Worm (Caenorhabditis elegans) whole organism, early embryonic: ENCODE measurements around the gene K07E1.1.

ENCODE experiments used
- B0310.2 ChIP-seq: sonication (generic microtip); optimal IDR thresholded peaks from 2 replicates; lab custom pipeline; 2016; ENCODE audit warnings: mild to moderate bottlenecking, missing genetic modification characterization, missing compliant biosample characterization
- F13C5.2 ChIP-seq: sonication (generic microtip); optimal IDR thresholded peaks from 2 replicates; lab custom pipeline; 2017; ENCODE audit warnings: mild to moderate bottlenecking, missing genetic modification characterization, inconsistent platforms, missing compliant biosample characterization
- aly-1 ChIP-seq: sonication (generic microtip); optimal IDR thresholded peaks from 2 replicates; lab custom pipeline; 2016; ENCODE audit warnings: missing genetic modification characterization, missing compliant biosample characterization
- flt-1 ChIP-seq: fragments of 200-800 bp; sonication (Bioruptor generic); IDR thresholded peaks from 2 replicates; pipeline ENCODE4 v1.3.6; 2022; ENCODE audit warnings: missing genetic modification characterization, missing compliant biosample characterization
- scrt-1 ChIP-seq: fragments of 200-800 bp; sonication (Bioruptor generic); IDR thresholded peaks from 2 replicates; pipeline ENCODE4 v1.3.6; 2022; ENCODE audit warnings: missing genetic modification characterization, missing compliant biosample characterization
- sea-1 ChIP-seq: fragments of 200-800 bp; sonication (Bioruptor generic); conservative IDR thresholded peaks from 2 replicates; pipeline ENCODE4 v1.3.6; 2022; ENCODE audit warnings: missing genetic modification characterization, missing compliant biosample characterization
- tbx-37 ChIP-seq: fragments of 200-800 bp; sonication (Bioruptor generic); conservative IDR thresholded peaks from 2 replicates; pipeline ENCODE4 v1.3.6; 2022; ENCODE audit warnings: missing genetic modification reagents, missing genetic modification characterization, missing compliant biosample characterization

- TF ChIP-seq B0310.2 (tag; lab: Kevin White, UChicago) (no peak), tbx-37 (GFP tag; lab: Robert Waterston, UW) (no peak), F13C5.2 (tag; lab: Kevin White, UChicago) (no peak), scrt-1 (GFP tag; lab: Robert Waterston, UW) (no peak), flt-1 (GFP tag; lab: Robert Waterston, UW) (no peak), sea-1 (GFP tag; lab: Robert Waterston, UW) (no peak), aly-1 (tag; lab: Kevin White, UChicago) (no peak)
Measured at ce11 chrII:4590086-4590485, 39.2 kb downstream of the K07E1.1 start.
